Worm (Caenorhabditis elegans) whole organism, late embryonic: ENCODE data around the gene mltn-9.
A peak's percentile ranks its signal among the peaks of the same experiment; 100 is the strongest.

ENCODE experiments used
- T23F11.4 ChIP-seq: fragments of 200-800 bp; sonication (Bioruptor generic); optimal IDR thresholded peaks from 2 replicates; lab custom pipeline; 2018; ENCODE audit warnings: mild to moderate bottlenecking, missing genetic modification characterization, missing compliant biosample characterization
- Y22D7AL.16 ChIP-seq: sonication (generic microtip); optimal IDR thresholded peaks from 2 replicates; lab custom pipeline; 2016; ENCODE audit warnings: missing genetic modification characterization, missing compliant biosample characterization
- ceh-18 ChIP-seq: sonication (generic microtip); optimal IDR thresholded peaks from 2 replicates; lab custom pipeline; 2016; ENCODE audit warnings: missing genetic modification characterization, missing compliant biosample characterization
- dve-1 ChIP-seq: sonication (generic microtip); optimal IDR thresholded peaks from 2 replicates; lab custom pipeline; 2017; ENCODE audit warnings: antibody characterized with exemption, mild to moderate bottlenecking, missing genetic modification characterization, missing compliant biosample characterization
- fax-1 ChIP-seq: sonication (generic microtip); optimal IDR thresholded peaks from 2 replicates; lab custom pipeline; 2016; ENCODE audit warnings: missing genotype, missing genetic modification characterization, missing compliant biosample characterization
- hlh-15 ChIP-seq: sonication (generic microtip); optimal IDR thresholded peaks from 2 replicates; lab custom pipeline; 2016; ENCODE audit warnings: missing genetic modification characterization, missing compliant biosample characterization
- lim-6 ChIP-seq: sonication (generic microtip); optimal IDR thresholded peaks from 2 replicates; lab custom pipeline; 2016; ENCODE audit warnings: missing genetic modification characterization, missing compliant biosample characterization
- ref-2 ChIP-seq: sonication (generic microtip); optimal IDR thresholded peaks from 2 replicates; lab custom pipeline; 2016; ENCODE audit warnings: missing genetic modification characterization, missing compliant biosample characterization
- sdc-2 ChIP-seq: sonication (generic microtip); optimal IDR thresholded peaks from 2 replicates; lab custom pipeline; 2016; ENCODE audit warnings: missing genotype, missing genetic modification characterization, missing compliant biosample characterization
- sox-4 ChIP-seq: sonication (generic microtip); optimal IDR thresholded peaks from 2 replicates; lab custom pipeline; 2017; ENCODE audit warnings: mild to moderate bottlenecking, missing genetic modification characterization, inconsistent platforms, missing compliant biosample characterization
- ztf-16 ChIP-seq: sonication (generic microtip); optimal IDR thresholded peaks from 2 replicates; lab custom pipeline; 2017; ENCODE audit warnings: missing genetic modification characterization, missing compliant biosample characterization

Gene mltn-9

ce11 chrII:14670175-14670574, 54.3 kb downstream of the mltn-9 start:
- TF ChIP-seq ref-2 (tag; lab: Kevin White, UChicago) (no peak), ceh-18 (tag; lab: Kevin White, UChicago) (peak; percentile 1), hlh-15 (no peak), T23F11.4 (GFP tag; lab: Kevin White, UChicago) (no peak)

ce11 chrII:14672095-14672494, 56.3 kb downstream of the mltn-9 start:
- TF ChIP-seq ztf-16 (tag; lab: Kevin White, UChicago) (no peak), fax-1 (tag; lab: Kevin White, UChicago) (no peak), lim-6 (tag; lab: Kevin White, UChicago) (no peak), sdc-2 (no peak), dve-1 (tag; lab: Kevin White, UChicago) (no peak), sox-4 (tag; lab: Kevin White, UChicago) (no peak), T23F11.4 (GFP tag; lab: Kevin White, UChicago) (no peak), Y22D7AL.16 (tag; lab: Kevin White, UChicago) (no peak)
